Worm (Caenorhabditis elegans) whole organism, L3 larva: ENCODE measurements around the gene moc-6.

Experiments
- elt-1 ChIP-seq: fragments of 150-350 bp; optimal IDR thresholded peaks from 2 replicates; lab custom pipeline; 2014; ENCODE audit warnings: missing biosample characterization, missing genetic modification characterization
- elt-3 ChIP-seq, 3 experiments: fragments of 150-350 bp in 1 of 3; sonication (generic microtip) in 2 of 3; optimal IDR thresholded peaks; 2 replicates in 2 of 3; 4 replicates in 1 of 3; lab custom pipeline; 2014 to 2017; ENCODE audit warnings: missing biosample characterization in 3 of 3, missing genetic modification characterization in 3 of 3
- nhr-25 ChIP-seq: sonication (generic microtip); optimal IDR thresholded peaks from 2 replicates; lab custom pipeline; 2017; ENCODE audit warnings: missing biosample characterization, missing genetic modification characterization
- nhr-76 ChIP-seq: fragments of 150-350 bp; sonication (generic microtip); optimal IDR thresholded peaks from 5 replicates; lab custom pipeline; 2014; ENCODE audit warnings: missing biosample characterization, missing genetic modification characterization
- nhr-77 ChIP-seq: fragments of 150-350 bp; optimal IDR thresholded peaks from 2 replicates; lab custom pipeline; 2014; ENCODE audit warnings: missing biosample characterization, missing genetic modification characterization
- sea-2 ChIP-seq: fragments of 150-350 bp; sonication (generic microtip); optimal IDR thresholded peaks from 4 replicates; lab custom pipeline; 2014; ENCODE audit warnings: missing biosample characterization, missing genetic modification reagents, missing genetic modification characterization
- skn-1 ChIP-seq: fragments of 150-350 bp; optimal IDR thresholded peaks from 2 replicates; lab custom pipeline; 2014; ENCODE audit warnings: missing biosample characterization, missing genetic modification characterization
- snpc-4 ChIP-seq: fragments of 150-350 bp; optimal IDR thresholded peaks from 2 replicates; lab custom pipeline; 2014; ENCODE audit warnings: missing biosample characterization, missing genetic modification characterization
- unc-62 ChIP-seq: fragments of 150-350 bp; sonication (generic microtip); optimal IDR thresholded peaks from 4 replicates; lab custom pipeline; 2014; ENCODE audit warnings: missing biosample characterization, missing genetic modification reagents, missing genetic modification characterization
- ztf-11 ChIP-seq: fragments of 150-350 bp; optimal IDR thresholded peaks from 2 replicates; lab custom pipeline; 2014; ENCODE audit warnings: missing biosample characterization, missing genetic modification characterization

DNA sequence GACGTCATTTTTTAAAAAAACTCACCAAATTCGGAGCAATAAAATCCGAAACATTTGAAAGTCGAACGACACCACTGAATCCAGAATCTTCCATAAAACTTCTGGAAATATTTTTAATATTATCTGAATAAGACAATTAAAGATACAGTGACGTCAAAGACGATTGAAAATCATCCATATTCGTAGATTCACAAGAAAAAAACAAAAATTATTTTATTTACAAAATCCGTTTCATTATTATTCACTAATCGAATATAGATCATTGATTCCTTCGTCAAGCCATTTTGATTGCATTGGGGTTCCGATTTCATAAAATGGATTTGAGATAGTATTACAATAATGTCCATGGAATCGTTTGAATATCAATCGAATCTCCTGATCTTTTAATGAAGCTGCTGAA, 37.1 kb upstream of the moc-6 start, which contains the start of gene oxy-4:
- TF ChIP-seq nhr-76 (tag; lab: Kevin White, UChicago) (no peak), unc-62 (GFP tag; lab: Kevin White, UChicago) (no peak), snpc-4 (no peak), nhr-77 (tag; lab: Kevin White, UChicago) (no peak), skn-1 (tag; lab: Kevin White, UChicago) (no peak), elt-1 (tag; lab: Kevin White, UChicago) (no peak), elt-3 (tag; optimal IDR thresholded peaks at IDR 0.05; lab: Kevin White, UChicago) (no peak), sea-2 (GFP tag; lab: Kevin White, UChicago) (no peak), nhr-25 (tag; lab: Kevin White, UChicago) (no peak), ztf-11 (tag; lab: Kevin White, UChicago) (no peak)
